Worm (Caenorhabditis elegans) whole organism, L2 larva: ENCODE results near the gene srw-44.

ENCODE experiments used
- blmp-1 ChIP-seq: sonication (generic microtip); optimal IDR thresholded peaks from 2 replicates; lab custom pipeline; 2017; ENCODE audit warnings: missing genetic modification characterization, mild to moderate bottlenecking, missing compliant biosample characterization, antibody characterized with exemption, moderate library complexity; ENCODE audit not compliant: insufficient read depth
- nhr-11 ChIP-seq: fragments of 150-350 bp; optimal IDR thresholded peaks from 2 replicates; lab custom pipeline; 2014; ENCODE audit warnings: missing biosample characterization, missing genetic modification characterization

- no peak for TF ChIP-seq blmp-1 (tag; lab: Kevin White, UChicago)
- no peak for TF ChIP-seq nhr-11 (tag; lab: Kevin White, UChicago)
These were observed 48.4 kb downstream of the srw-44 start, which contains the start of gene fbxa-127 for ce11 chrV:16728431-16728830.
